Fruit fly (Drosophila melanogaster) whole organism, embryonic: ENCODE measurements around the gene EloB.

Experiments used
- Ada2b ChIP-seq: fragments of 200-800 bp; sonication (Bioruptor generic); IDR thresholded peaks from 2 replicates; pipeline ENCODE4 v1.3.6; 2022; ENCODE audit warnings: missing biosample characterization, missing genetic modification characterization
- Aef1 ChIP-seq: fragments of 200-800 bp; sonication (Bioruptor generic); IDR thresholded peaks from 3 replicates; pipeline ENCODE4 v1.3.6; 2022; ENCODE audit warnings: missing biosample characterization, missing genetic modification characterization
- Antp ChIP-seq: fragments of 200-800 bp; sonication (Bioruptor generic); optimal IDR thresholded peaks from 3 replicates; lab custom pipeline; 2016; ENCODE audit warnings: missing biosample characterization, missing genetic modification characterization
- CG10431 ChIP-seq: fragments of 200-800 bp; sonication (Bioruptor generic); optimal IDR thresholded peaks from 3 replicates; lab custom pipeline; 2018; ENCODE audit warnings: missing biosample characterization, mild to moderate bottlenecking, missing genetic modification characterization
- CG14667 ChIP-seq: fragments of 200-800 bp; sonication (Bioruptor generic); IDR thresholded peaks from 2 replicates; pipeline ENCODE4 v1.3.6; 2022; ENCODE audit warnings: missing biosample characterization, missing genetic modification characterization
- CG14860 ChIP-seq: fragments of 200-800 bp; sonication (Bioruptor generic); IDR thresholded peaks from 3 replicates; pipeline ENCODE4 v1.3.6; 2022; ENCODE audit warnings: missing biosample characterization, missing genetic modification characterization; ENCODE audit not compliant: partially characterized antibody
- CG15601 ChIP-seq: fragments of 200-800 bp; sonication (Bioruptor generic); optimal IDR thresholded peaks from 3 replicates; lab custom pipeline; 2019; ENCODE audit warnings: missing biosample characterization, mild to moderate bottlenecking, missing genetic modification characterization, moderate library complexity
- CG16815 ChIP-seq: fragments of 200-800 bp; sonication (Bioruptor generic); optimal IDR thresholded peaks from 3 replicates; lab custom pipeline; 2017; ENCODE audit warnings: missing biosample characterization, mild to moderate bottlenecking, missing genetic modification characterization
- CG1792 ChIP-seq: fragments of 200-800 bp; sonication (Bioruptor generic); optimal IDR thresholded peaks from 2 replicates; lab custom pipeline; 2016; ENCODE audit warnings: missing biosample characterization, missing genetic modification characterization
- CG18619 ChIP-seq: fragments of 200-800 bp; sonication (Bioruptor generic); optimal IDR thresholded peaks from 3 replicates; lab custom pipeline; 2017; ENCODE audit warnings: missing biosample characterization, mild to moderate bottlenecking, missing genetic modification characterization
- CG2116 ChIP-seq: fragments of 200-800 bp; sonication (Bioruptor generic); optimal IDR thresholded peaks from 3 replicates; lab custom pipeline; 2018; ENCODE audit warnings: missing biosample characterization, mild to moderate bottlenecking, missing genetic modification characterization
- CG2889 ChIP-seq: fragments of 200-800 bp; sonication (Bioruptor generic); IDR thresholded peaks from 3 replicates; pipeline ENCODE4 v1.3.6; 2022; ENCODE audit warnings: missing biosample characterization, missing genetic modification characterization
- CG31441 ChIP-seq: fragments of 200-800 bp; sonication (Bioruptor generic); IDR thresholded peaks from 2 replicates; pipeline ENCODE4 v1.3.6; 2022; ENCODE audit warnings: missing biosample characterization, missing genetic modification characterization
- CG34376 ChIP-seq: fragments of 200-800 bp; sonication (Bioruptor generic); optimal IDR thresholded peaks from 2 replicates; lab custom pipeline; 2018; ENCODE audit warnings: missing biosample characterization, mild to moderate bottlenecking, missing genetic modification characterization
- CG7271 ChIP-seq: fragments of 200-800 bp; sonication (Bioruptor generic); optimal IDR thresholded peaks from 2 replicates; lab custom pipeline; 2018; ENCODE audit warnings: missing biosample characterization, mild to moderate bottlenecking, missing genetic modification characterization, moderate library complexity
- CHES-1-like ChIP-seq: fragments of 200-800 bp; sonication (Bioruptor generic); optimal IDR thresholded peaks from 2 replicates; lab custom pipeline; 2016; ENCODE audit warnings: missing biosample characterization, missing genetic modification characterization
- CkIIα-i1 ChIP-seq: fragments of 200-800 bp; sonication (Bioruptor generic); IDR thresholded peaks from 2 replicates; pipeline ENCODE4 v1.3.6; 2022; ENCODE audit warnings: missing biosample characterization, missing genetic modification characterization
- Dad ChIP-seq: fragments of 200-800 bp; sonication (Bioruptor generic); optimal IDR thresholded peaks from 3 replicates; lab custom pipeline; 2016; ENCODE audit warnings: missing biosample characterization, missing genetic modification characterization
- Dfd ChIP-seq, 2 experiments: fragments of >200 bp; optimal IDR thresholded peaks; 2 replicates each; lab custom pipeline; 2017; ENCODE audit warnings: missing biosample characterization in 2 of 2, missing genetic modification characterization in 2 of 2
- Doc3 ChIP-seq: fragments of 200-800 bp; sonication (Bioruptor generic); IDR thresholded peaks from 3 replicates; pipeline ENCODE4 v1.3.6; 2022; ENCODE audit warnings: missing biosample characterization, missing genetic modification characterization; ENCODE audit not compliant: partially characterized antibody
- HHEX ChIP-seq: fragments of 200-800 bp; sonication (Bioruptor generic); optimal IDR thresholded peaks from 3 replicates; lab custom pipeline; 2017; ENCODE audit warnings: missing biosample characterization, mild to moderate bottlenecking, missing genetic modification characterization, missing genetic modification reagents
- HLH54F ChIP-seq: fragments of 200-800 bp; sonication (Bioruptor generic); optimal IDR thresholded peaks from 3 replicates; lab custom pipeline; 2016; ENCODE audit warnings: missing biosample characterization, missing genetic modification characterization
- Hand ChIP-seq: fragments of 200-800 bp; sonication (Bioruptor generic); optimal IDR thresholded peaks from 2 replicates; lab custom pipeline; 2017; ENCODE audit warnings: mild to moderate bottlenecking, missing biosample characterization, missing genetic modification reagents, missing genetic modification characterization
- HmgD ChIP-seq: fragments of 200-800 bp; sonication (Bioruptor generic); optimal IDR thresholded peaks from 3 replicates; lab custom pipeline; 2016; ENCODE audit warnings: missing biosample characterization, missing genetic modification characterization
- Hsf ChIP-seq: fragments of 200-800 bp; sonication (Bioruptor generic); optimal IDR thresholded peaks from 3 replicates; lab custom pipeline; 2016; ENCODE audit warnings: missing biosample characterization, missing genetic modification characterization
- Lhr ChIP-seq: fragments of 200-800 bp; sonication (Bioruptor generic); optimal IDR thresholded peaks from 3 replicates; lab custom pipeline; 2017; ENCODE audit warnings: mild to moderate bottlenecking, missing biosample characterization, missing genetic modification reagents, missing genetic modification characterization
- MESR4 ChIP-seq: fragments of 200-800 bp; sonication (Bioruptor generic); optimal IDR thresholded peaks from 2 replicates; lab custom pipeline; 2018; ENCODE audit warnings: missing biosample characterization, mild to moderate bottlenecking, missing genetic modification characterization, moderate library complexity
- NFAT ChIP-seq: fragments of 200-800 bp; sonication (Bioruptor generic); IDR thresholded peaks from 2 replicates; pipeline ENCODE4 v1.3.6; 2022; ENCODE audit warnings: missing biosample characterization, missing genetic modification characterization
- Oli ChIP-seq: fragments of 200-800 bp; sonication (Bioruptor generic); optimal IDR thresholded peaks from 2 replicates; lab custom pipeline; 2018; ENCODE audit warnings: missing biosample characterization, mild to moderate bottlenecking, missing genetic modification characterization, moderate library complexity
- Pdp1 ChIP-seq, 2 experiments: fragments of 200-800 bp; sonication (Bioruptor generic); optimal IDR thresholded peaks; 3 replicates each; lab custom pipeline; 2016; ENCODE audit warnings: missing biosample characterization in 2 of 2, missing genetic modification characterization in 2 of 2, mild to moderate bottlenecking in 1 of 2, moderate library complexity in 1 of 2
- Usf ChIP-seq: fragments of 200-800 bp; sonication (Bioruptor generic); optimal IDR thresholded peaks from 2 replicates; lab custom pipeline; 2017; ENCODE audit warnings: missing genotype, missing biosample characterization, missing genetic modification characterization
- cg ChIP-seq: fragments of 200-800 bp; sonication (Bioruptor generic); optimal IDR thresholded peaks from 3 replicates; lab custom pipeline; 2019; ENCODE audit warnings: missing biosample characterization, mild to moderate bottlenecking, missing genetic modification characterization, moderate library complexity
- ems ChIP-seq: fragments of 200-800 bp; sonication (Bioruptor generic); optimal IDR thresholded peaks from 3 replicates; lab custom pipeline; 2016; ENCODE audit warnings: missing biosample characterization, missing genetic modification characterization
- ewg ChIP-seq: fragments of 200-800 bp; sonication (Bioruptor generic); optimal IDR thresholded peaks from 3 replicates; lab custom pipeline; 2017; ENCODE audit warnings: mild to moderate bottlenecking, missing biosample characterization, missing genetic modification reagents, missing genetic modification characterization
- her ChIP-seq: fragments of 200-800 bp; sonication (Bioruptor generic); optimal IDR thresholded peaks from 2 replicates; lab custom pipeline; 2016; ENCODE audit warnings: missing biosample characterization, missing genetic modification characterization
- hkb ChIP-seq, 2 experiments: fragments of 200-800 bp in 1 of 2; fragments of >200 bp in 1 of 2; sonication (Bioruptor generic) in 1 of 2; IDR thresholded peaks in 1 of 2; optimal IDR thresholded peaks in 1 of 2; 2 replicates each; pipeline versions ENCODE4 v1.3.6 to Lab custom; 2017 to 2022; ENCODE audit warnings: missing biosample characterization in 1 of 2, missing genetic modification characterization in 1 of 2
- jing ChIP-seq: fragments of 200-800 bp; sonication (Bioruptor generic); optimal IDR thresholded peaks from 2 replicates; lab custom pipeline; 2018; ENCODE audit warnings: missing biosample characterization, mild to moderate bottlenecking, missing genetic modification characterization
- lmd ChIP-seq: fragments of 200-800 bp; sonication (Bioruptor generic); IDR thresholded peaks from 2 replicates; pipeline ENCODE4 v1.3.6; 2022; ENCODE audit warnings: missing biosample characterization, missing genetic modification characterization
- nmo ChIP-seq: fragments of 200-800 bp; sonication (Bioruptor generic); optimal IDR thresholded peaks from 2 replicates; lab custom pipeline; 2018; ENCODE audit warnings: missing biosample characterization, mild to moderate bottlenecking, missing genetic modification characterization, moderate library complexity
- psq ChIP-seq: fragments of 200-800 bp; sonication (Bioruptor generic); optimal IDR thresholded peaks from 2 replicates; lab custom pipeline; 2017; ENCODE audit warnings: missing biosample characterization, missing genetic modification characterization
- rib ChIP-seq: fragments of 200-800 bp; sonication (Bioruptor generic); IDR thresholded peaks from 2 replicates; pipeline ENCODE4 v1.3.6; 2022; ENCODE audit warnings: missing biosample characterization, missing genetic modification characterization
- salm ChIP-seq: fragments of 200-800 bp; sonication (Bioruptor generic); optimal IDR thresholded peaks from 2 replicates; lab custom pipeline; 2018; ENCODE audit warnings: missing biosample characterization, mild to moderate bottlenecking, missing genetic modification characterization
- sens ChIP-seq: fragments of 200-800 bp; sonication (Bioruptor generic); peaks from one replicate; lab custom pipeline; 2016; ENCODE audit warnings: missing biosample characterization, missing genetic modification characterization
- seq ChIP-seq: fragments of 200-800 bp; sonication (Bioruptor generic); IDR thresholded peaks from 2 replicates; pipeline ENCODE4 v1.3.6; 2022; ENCODE audit warnings: missing biosample characterization, missing genetic modification characterization
- sug ChIP-seq: fragments of 200-800 bp; optimal IDR thresholded peaks from 2 replicates; lab custom pipeline; 2019; ENCODE audit warnings: missing biosample characterization, mild to moderate bottlenecking, missing genetic modification characterization, moderate library complexity
- wor ChIP-seq: fragments of 200-800 bp; sonication (Bioruptor generic); IDR thresholded peaks from 2 replicates; pipeline ENCODE4 v1.3.6; 2022; ENCODE audit warnings: missing biosample characterization, missing genetic modification characterization
- zfh1 ChIP-seq: fragments of 200-800 bp; sonication (Bioruptor generic); IDR thresholded peaks from 3 replicates; pipeline ENCODE4 v1.3.6; 2022; ENCODE audit warnings: missing biosample characterization, missing genetic modification characterization
- zfh2 ChIP-seq: fragments of 200-800 bp; sonication (Bioruptor generic); optimal IDR thresholded peaks from 2 replicates; lab custom pipeline; 2016; ENCODE audit warnings: missing biosample characterization, missing genetic modification characterization

EloB gene

DNA sequence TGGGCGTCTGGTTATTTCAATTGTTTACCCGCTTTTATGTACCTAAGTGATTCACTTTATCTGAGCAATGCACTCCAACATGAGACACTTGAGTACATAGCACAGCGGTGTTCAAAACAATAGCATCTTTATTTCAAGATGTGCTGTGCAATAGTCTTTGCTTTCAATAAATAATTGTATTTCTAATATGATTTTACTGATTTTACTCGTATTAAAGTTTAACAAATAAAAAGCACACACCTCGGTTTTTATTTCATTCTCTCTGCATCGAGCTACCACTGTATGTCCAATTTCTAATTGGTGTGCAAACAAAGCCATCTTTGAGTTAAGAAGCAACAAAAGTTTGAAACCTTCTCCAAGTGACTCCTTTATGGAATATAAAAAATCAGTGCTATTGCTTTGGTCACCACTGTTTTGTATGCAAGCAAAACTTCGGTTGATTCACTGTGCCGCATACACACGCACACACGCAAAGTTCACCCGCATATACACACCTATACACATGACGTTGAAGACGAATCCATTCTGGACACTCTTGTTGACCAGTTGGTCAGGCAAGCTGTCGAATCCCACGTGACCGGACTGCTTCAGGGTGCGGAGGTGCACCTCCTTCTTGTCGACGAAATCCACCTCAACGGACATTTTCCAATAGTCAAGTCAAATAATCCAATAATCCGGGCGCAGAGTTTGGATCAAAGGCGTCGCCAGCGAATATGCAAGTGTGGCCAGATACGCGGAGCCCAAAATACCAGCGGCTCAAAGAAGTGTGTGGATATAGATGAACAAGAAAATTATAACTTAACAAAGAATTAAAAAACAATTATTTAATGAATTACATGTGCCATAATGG is 8.2 kb upstream of the EloB start, which contains the start of gene Septin2 (continued):
- TF ChIP-seq hkb (optimal IDR thresholded peaks at IDR 0.05; lab: Kevin White, UChicago) (no peak), hkb (GFP tag; IDR thresholded peaks at IDR 0.05; lab: Robert Waterston, UW) (peak; percentile 82), CG34376 (no peak), psq (GFP tag; lab: Kevin White, UChicago) (peak; percentile 13), Oli (tag; lab: Kevin White, UChicago) (peak; percentile 86), sug (peak; percentile 23), NFAT (GFP tag; lab: Robert Waterston, UW) (no peak), Usf (GFP tag; lab: Kevin White, UChicago) (no peak), CG16815 (GFP tag; lab: Kevin White, UChicago) (peak; percentile 55), Doc3 (no peak), CHES-1-like (GFP tag; lab: Kevin White, UChicago) (peak; percentile 66), Aef1 (GFP tag; lab: Robert Waterston, UW) (peak; percentile 38; the same call in 1 of the 3 replicates), MESR4 (peak; percentile 97), zfh1 (GFP tag; lab: Robert Waterston, UW) (peak; percentile 73), CG14667 (peak; percentile 59), Hsf (GFP tag; lab: Kevin White, UChicago) (peak; percentile 84), Hand (peak; percentile 33), seq (GFP tag; lab: Robert Waterston, UW) (peak; percentile 62), CG7271 (tag; lab: Kevin White, UChicago) (no peak), Dfd (GFP tag; optimal IDR thresholded peaks at IDR 0.05; lab: Kevin White, UChicago) (no peak), Dad (peak; percentile 57), CG2889 (GFP tag; lab: Robert Waterston, UW) (0 out of 3 replicates have a peak, but pooled peaks have one; percentile 31), her (GFP tag; lab: Kevin White, UChicago) (no peak), ems (GFP tag; lab: Kevin White, UChicago) (peak; percentile 49), CG15601 (tag; lab: Kevin White, UChicago) (peak; percentile 80), salm (tag; lab: Kevin White, UChicago) (peak; percentile 59), Ada2b (GFP tag; lab: Robert Waterston, UW) (peak; percentile 58; the same call in 1 of the 2 replicates), CG18619 (GFP tag; lab: Kevin White, UChicago) (peak; percentile 80), CG2116 (GFP tag; lab: Kevin White, UChicago) (peak; percentile 44), ewg (GFP tag; lab: Kevin White, UChicago) (peak; percentile 70), HHEX (GFP tag; lab: Kevin White, UChicago) (peak; percentile 84), HmgD (GFP tag; lab: Kevin White, UChicago) (no peak), CG31441 (peak; percentile 72), HLH54F (GFP tag; lab: Kevin White, UChicago) (peak; percentile 50), jing (peak; percentile 65), CkIIα-i1 (GFP tag; lab: Robert Waterston, UW) (0 out of 2 replicates have a peak, but pooled peaks have one; percentile 11), cg (peak; percentile 88), lmd (peak; percentile 73), zfh2 (no peak), Pdp1 (GFP tag; optimal IDR thresholded peaks at IDR 0.05; lab: Kevin White, UChicago) (peak; percentile 34 to 50), rib (no peak), Antp (peak; percentile 25), CG1792 (GFP tag; lab: Kevin White, UChicago) (peak; percentile 61), wor (GFP tag; lab: Robert Waterston, UW) (peak; percentile 61), nmo (peak; percentile 87), Lhr (GFP tag; lab: Kevin White, UChicago) (peak; percentile 70), CG14860 (GFP tag; lab: Robert Waterston, UW) (0 out of 3 replicates have a peak, but pooled peaks have one; percentile 33), sens (GFP tag; lab: Kevin White, UChicago) (peak; percentile 96), CG10431 (peak; percentile 74)
